Fruit fly (Drosophila melanogaster) whole organism, larva: ENCODE measurements around the gene Wdr62.
A peak's percentile ranks its signal among the peaks of the same experiment; 100 is the strongest.

Source experiments
- noc ChIP-seq: fragments of 200-800 bp; sonication (Bioruptor generic); optimal IDR thresholded peaks from 3 replicates; lab custom pipeline; 2019; ENCODE audit warnings: missing biosample characterization, mild to moderate bottlenecking, missing genetic modification characterization, moderate library complexity

Gene Wdr62

DNA sequence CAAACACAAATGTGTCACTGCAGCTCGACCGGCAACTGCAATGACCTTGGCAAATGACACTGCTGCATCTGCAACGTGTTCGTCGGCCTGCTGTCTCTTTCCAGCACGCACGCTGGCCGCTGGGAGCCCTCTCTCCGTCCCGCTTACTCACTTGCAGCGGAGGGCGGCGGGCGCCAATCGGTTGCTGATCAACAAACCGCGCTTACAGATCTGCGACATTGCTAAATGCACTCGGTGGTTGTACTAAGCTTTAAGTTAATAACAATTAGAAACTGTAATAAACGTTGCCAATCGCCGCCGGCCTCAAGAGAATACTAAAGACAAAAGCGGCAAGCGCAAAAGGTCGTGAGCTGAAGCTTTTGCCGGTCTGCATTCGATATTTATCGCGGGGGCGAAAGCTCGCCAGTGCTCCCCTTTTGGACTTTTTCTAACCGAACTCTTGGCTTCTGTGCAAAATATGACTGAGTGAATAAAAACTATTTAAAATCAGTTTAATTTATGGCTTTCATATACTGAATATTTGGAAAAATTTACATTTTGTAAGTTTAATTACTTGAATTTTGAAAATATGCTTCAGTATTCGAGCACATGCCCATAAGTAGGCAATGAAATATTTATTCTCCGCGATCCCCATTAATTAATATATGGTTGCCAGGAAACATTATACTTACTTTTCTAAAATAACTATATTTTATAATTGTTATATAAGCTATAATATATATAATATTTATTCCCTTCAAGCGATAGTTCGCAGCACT is 103.2 kb downstream of the Wdr62 start, which contains the start of gene Got2:
Gene Got2, minus strand, starts transcription at position 325 of the 758 bp plus-strand sequence.
- no peak for TF ChIP-seq noc

DNA sequence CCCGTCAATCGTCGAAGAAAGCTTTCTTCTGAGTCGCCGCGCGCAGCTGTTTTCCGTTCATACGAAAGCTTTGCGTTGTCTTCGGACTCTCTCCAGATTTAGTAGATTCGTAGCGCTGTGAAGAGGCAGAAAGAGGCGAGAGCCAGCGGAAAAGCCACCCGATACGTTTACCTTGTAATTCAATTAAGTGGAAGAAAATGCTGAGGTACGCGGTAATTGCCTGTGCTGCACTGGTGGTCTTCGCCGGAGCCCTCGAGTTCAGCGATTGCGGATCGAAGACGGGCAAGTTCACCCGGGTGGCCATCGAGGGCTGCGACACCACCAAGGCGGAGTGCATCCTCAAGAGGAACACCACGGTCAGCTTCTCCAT is 103.8 kb downstream of the Wdr62 start, which contains the start of gene Npc2a:
Gene Npc2a, plus strand, starts transcription at position 99 of the 370 bp plus-strand sequence.
- TF ChIP-seq noc: no peak

DNA sequence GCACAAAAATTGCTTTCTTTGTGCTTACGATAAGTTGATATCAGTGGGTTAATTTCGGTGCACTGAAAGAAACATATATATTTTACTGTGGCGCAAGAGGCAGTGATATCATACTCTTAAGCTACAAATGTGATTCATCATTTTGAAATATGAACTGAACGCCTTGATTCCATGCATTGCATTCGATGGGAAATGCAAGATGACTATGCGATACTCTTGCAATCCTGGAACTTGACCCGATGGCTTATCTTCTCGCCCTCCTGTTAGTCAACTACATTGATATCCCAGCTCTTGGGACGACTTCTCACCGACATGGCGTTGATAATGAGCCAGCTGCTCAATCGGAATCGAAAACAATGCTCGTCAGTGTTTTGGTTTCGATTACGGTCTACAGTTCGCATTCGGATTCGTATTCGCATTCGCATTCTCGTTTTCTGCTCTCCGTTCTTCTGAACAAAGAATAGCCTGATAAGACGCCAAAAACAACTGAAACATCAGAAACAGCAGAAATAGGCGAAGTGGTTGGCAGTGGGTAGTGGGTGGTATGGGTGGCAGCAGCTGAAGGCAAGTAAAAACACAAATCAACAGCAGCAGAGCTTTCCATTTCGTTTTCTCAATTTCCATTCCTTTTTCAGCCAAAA is 105.0 kb downstream of the Wdr62 start:
- peak; percentile 28 for TF ChIP-seq noc

DNA sequence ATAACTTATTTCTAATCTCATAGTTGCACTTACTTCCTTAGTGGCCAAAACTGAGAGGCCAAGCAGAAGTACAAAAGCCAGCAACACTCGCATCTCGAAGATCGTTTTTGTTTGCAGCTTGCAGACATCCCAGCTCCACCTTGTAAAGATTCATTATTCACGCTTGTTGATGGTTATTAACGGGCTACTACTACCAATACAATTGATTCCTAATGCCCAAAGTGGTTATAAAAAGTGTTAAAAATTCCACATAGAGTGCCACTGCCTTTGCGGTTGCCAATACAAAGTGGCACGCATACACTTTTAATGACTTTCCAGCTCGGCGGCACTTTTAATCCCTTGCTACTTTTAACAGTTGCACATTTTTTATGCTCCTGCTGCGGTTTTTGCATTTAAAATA is 107.6 kb downstream of the Wdr62 start, which contains the start of gene Obp22a:
Gene Obp22a, minus strand, starts transcription at position 101 of the 400 bp plus-strand sequence.
- no peak for TF ChIP-seq noc
